Fruit fly (Drosophila melanogaster): Measurements from ENCODE around the gene TfIIB.
A peak's percentile ranks its signal among the peaks of the same experiment; 100 is the strongest.

TfIIB gene

dm6 chr2L:10408122-10408576 is 23.0 kb upstream of the TfIIB start, which contains the start of the genes Ip259 and RpS27A (continued):
- TF ChIP-seq CG18619 (GFP tag; optimal IDR thresholded peaks at IDR 0.05) = peak; percentile 84
- TF ChIP-seq CHES-1-like (GFP tag; optimal IDR thresholded peaks at IDR 0.05) = peak; percentile 48
- peak; percentile 66 for TF ChIP-seq Atf6 (GFP tag; IDR thresholded peaks at IDR 0.05)
- no peak; the same call in 1 of the 2 replicates for TF ChIP-seq CG32772 (GFP tag; IDR thresholded peaks at IDR 0.05)
- peak; percentile 65 for TF ChIP-seq Dad (GFP tag; optimal IDR thresholded peaks at IDR 0.05)
- peak; percentile 63 for TF ChIP-seq en (GFP tag; optimal IDR thresholded peaks at IDR 0.05)
- no peak for TF ChIP-seq Scr (GFP tag; IDR thresholded peaks at IDR 0.05; ENCODE audit: partially characterized antibody)
- TF ChIP-seq fd96Cb (tag; optimal IDR thresholded peaks at IDR 0.05) = peak; percentile 42
- TF ChIP-seq CG10654 (GFP tag; optimal IDR thresholded peaks at IDR 0.05) = peak; percentile 69
- no peak; the same call in 1 of the 2 replicates for TF ChIP-seq peb (GFP tag; IDR thresholded peaks at IDR 0.05)
- TF ChIP-seq cg (GFP tag; optimal IDR thresholded peaks at IDR 0.05) = no peak
- peak; percentile 74 for TF ChIP-seq Lhr (GFP tag; optimal IDR thresholded peaks at IDR 0.05)
- peak; percentile 71 for TF ChIP-seq H2.0 (GFP tag; IDR thresholded peaks at IDR 0.05)
- TF ChIP-seq Fer2 (tag; optimal IDR thresholded peaks at IDR 0.05) = peak; percentile 62
- peak; percentile 61 for TF ChIP-seq Vsx1 (GFP tag; optimal IDR thresholded peaks at IDR 0.05)
- TF ChIP-seq Doc3 (GFP tag; IDR thresholded peaks at IDR 0.05; ENCODE audit: partially characterized antibody) = no peak
- peak; percentile 70 for TF ChIP-seq Fer1 (GFP tag; optimal IDR thresholded peaks at IDR 0.05)
- TF ChIP-seq croc (GFP tag; conservative IDR thresholded peaks at IDR 0.05) = peak; percentile 61
- TF ChIP-seq CG11723 (GFP tag; optimal IDR thresholded peaks at IDR 0.05) = peak; percentile 98
- TF ChIP-seq Neu2 (GFP tag; optimal IDR thresholded peaks at IDR 0.05; ENCODE audit: borderline replicate concordance) = no peak
- TF ChIP-seq lilli (GFP tag; optimal IDR thresholded peaks at IDR 0.05) = peak; percentile 48
- TF ChIP-seq az2 (GFP tag; optimal IDR thresholded peaks at IDR 0.05) = peak; percentile 55
- no peak for TF ChIP-seq prd (optimal IDR thresholded peaks at IDR 0.05)
- peak; percentile 62; the same call in 2 of the 3 replicates for TF ChIP-seq prd (GFP tag; IDR thresholded peaks at IDR 0.05)
- no peak for TF ChIP-seq CG4282 (GFP tag; optimal IDR thresholded peaks at IDR 0.05)
- TF ChIP-seq nom (GFP tag; optimal IDR thresholded peaks at IDR 0.05) = peak; percentile 83
- peak; percentile 93 for TF ChIP-seq caup (GFP tag; optimal IDR thresholded peaks at IDR 0.05; ENCODE audit: severe bottlenecking)
- peak; percentile 96 for TF ChIP-seq ssp (GFP tag; IDR thresholded peaks at IDR 0.05)
- peak; percentile 6 for TF ChIP-seq CG16815 (GFP tag; optimal IDR thresholded peaks at IDR 0.05)
- peak; percentile 61; the same call in 1 of the 2 replicates for TF ChIP-seq E2f1 (GFP tag; IDR thresholded peaks at IDR 0.05)
- peak; percentile 30; the same call in 1 of the 2 replicates for TF ChIP-seq CG42726 (GFP tag; IDR thresholded peaks at IDR 0.05; ENCODE audit: partially characterized antibody)
- no peak for TF ChIP-seq Bdp1 (GFP tag; optimal IDR thresholded peaks at IDR 0.05)
- peak; percentile 57 for TF ChIP-seq zfh2 (GFP tag; optimal IDR thresholded peaks at IDR 0.05)
- TF ChIP-seq grau (tag; optimal IDR thresholded peaks at IDR 0.05) = peak; percentile 69
- peak; percentile 35; the same call in 1 of the 2 replicates for TF ChIP-seq CG4730 (GFP tag; IDR thresholded peaks at IDR 0.05)
- TF ChIP-seq CG6791 (GFP tag; IDR thresholded peaks at IDR 0.05; ENCODE audit: partially characterized antibody) = no peak
- no peak for TF ChIP-seq crol (GFP tag; IDR thresholded peaks at IDR 0.05)
- TF ChIP-seq CG11085 (GFP tag; IDR thresholded peaks at IDR 0.05) = peak; percentile 75
- peak; percentile 37 for TF ChIP-seq Adf1 (GFP tag; IDR thresholded peaks at IDR 0.05)
- peak; percentile 74 for TF ChIP-seq CG9437 (GFP tag; optimal IDR thresholded peaks at IDR 0.05)
- no peak for TF ChIP-seq ara (GFP tag; IDR thresholded peaks at IDR 0.05)
- no peak for TF ChIP-seq CG1832 (GFP tag; optimal IDR thresholded peaks at IDR 0.05)
- peak; percentile 25 for TF ChIP-seq Hand (GFP tag; optimal IDR thresholded peaks at IDR 0.05)
- peak; percentile 81 for TF ChIP-seq nmo (GFP tag; optimal IDR thresholded peaks at IDR 0.05)
- peak; percentile 71 for TF ChIP-seq mam (GFP tag; optimal IDR thresholded peaks at IDR 0.05)
- TF ChIP-seq Rx (GFP tag; IDR thresholded peaks at IDR 0.05) = no peak; the same call in 1 of the 2 replicates
- TF ChIP-seq CG12155 (GFP tag; optimal IDR thresholded peaks at IDR 0.05) = peak; percentile 33
- TF ChIP-seq lola (GFP tag; optimal IDR thresholded peaks at IDR 0.05) = peak in 1 of 3 experiments; percentile 36
- peak; percentile 63 for TF ChIP-seq tin (GFP tag; optimal IDR thresholded peaks at IDR 0.05)
- TF ChIP-seq CG17359 (tag; optimal IDR thresholded peaks at IDR 0.05) = peak; percentile 75
